Fruit fly (Drosophila melanogaster) whole organism, embryonic: ENCODE data around the gene CG12290.

Source experiments
- Antp ChIP-seq: fragments of 200-800 bp; sonication (Bioruptor generic); optimal IDR thresholded peaks from 3 replicates; lab custom pipeline; 2016; ENCODE audit warnings: missing biosample characterization, missing genetic modification characterization
- Awh ChIP-seq: fragments of 200-800 bp; sonication (Bioruptor generic); IDR thresholded peaks from 2 replicates; pipeline ENCODE4, ENCODE4 v1.3.6; 2022; ENCODE audit warnings: missing biosample characterization, missing genetic modification characterization
- Bgb ChIP-seq: fragments of 200-800 bp; sonication (Bioruptor generic); IDR thresholded peaks from 2 replicates; pipeline ENCODE4 v1.3.6; 2022; ENCODE audit warnings: missing biosample characterization, missing genetic modification characterization; ENCODE audit not compliant: partially characterized antibody
- Bteb2 ChIP-seq: fragments of 200-800 bp; sonication (Bioruptor generic); optimal IDR thresholded peaks from 2 replicates; lab custom pipeline; 2016; ENCODE audit warnings: missing biosample characterization, missing genetic modification characterization
- CG10267 ChIP-seq: fragments of 200-800 bp; sonication (Bioruptor generic); optimal IDR thresholded peaks from 2 replicates; lab custom pipeline; 2018; ENCODE audit warnings: missing biosample characterization, mild to moderate bottlenecking, missing genetic modification characterization, moderate library complexity
- CG10543 ChIP-seq: fragments of 200-800 bp; sonication (Bioruptor generic); optimal IDR thresholded peaks from 3 replicates; lab custom pipeline; 2017; ENCODE audit warnings: missing biosample characterization, mild to moderate bottlenecking, missing genetic modification characterization, moderate library complexity
- CG10654 ChIP-seq: fragments of 200-800 bp; sonication (Bioruptor generic); optimal IDR thresholded peaks from 2 replicates; lab custom pipeline; 2016; ENCODE audit warnings: missing biosample characterization, missing genetic modification characterization
- CG13296 ChIP-seq: fragments of 200-800 bp; sonication (Bioruptor generic); optimal IDR thresholded peaks from 3 replicates; lab custom pipeline; 2018; ENCODE audit warnings: missing biosample characterization, mild to moderate bottlenecking, missing genetic modification characterization
- CG14860 ChIP-seq: fragments of 200-800 bp; sonication (Bioruptor generic); IDR thresholded peaks from 3 replicates; pipeline ENCODE4 v1.3.6; 2022; ENCODE audit warnings: missing biosample characterization, missing genetic modification characterization; ENCODE audit not compliant: partially characterized antibody
- CG1602 ChIP-seq: fragments of 200-800 bp; sonication (Bioruptor generic); optimal IDR thresholded peaks from 3 replicates; lab custom pipeline; 2016; ENCODE audit warnings: missing biosample characterization, missing genetic modification characterization
- CG2116 ChIP-seq: fragments of 200-800 bp; sonication (Bioruptor generic); optimal IDR thresholded peaks from 3 replicates; lab custom pipeline; 2018; ENCODE audit warnings: missing biosample characterization, mild to moderate bottlenecking, missing genetic modification characterization
- CG2875 ChIP-seq: fragments of 200-800 bp; sonication (Bioruptor generic); optimal IDR thresholded peaks from 2 replicates; lab custom pipeline; 2017; ENCODE audit warnings: missing biosample characterization, mild to moderate bottlenecking, missing genetic modification characterization, missing genetic modification reagents
- CG3163 ChIP-seq: fragments of 200-800 bp; sonication (Bioruptor generic); optimal IDR thresholded peaks from 3 replicates; lab custom pipeline; 2016; ENCODE audit warnings: missing biosample characterization, missing genetic modification characterization
- CG3407 ChIP-seq: fragments of 200-800 bp; sonication (Bioruptor generic); optimal IDR thresholded peaks from 2 replicates; lab custom pipeline; 2018; ENCODE audit warnings: missing biosample characterization, mild to moderate bottlenecking, missing genetic modification characterization
- CG34224 ChIP-seq: fragments of 200-800 bp; sonication (Bioruptor generic); IDR thresholded peaks from 3 replicates; pipeline ENCODE4 v1.3.6; 2022; ENCODE audit warnings: missing biosample characterization, missing genetic modification characterization; ENCODE audit not compliant: partially characterized antibody
- CG6254 ChIP-seq: fragments of 200-800 bp; sonication (Bioruptor generic); optimal IDR thresholded peaks from 3 replicates; lab custom pipeline; 2017; ENCODE audit warnings: mild to moderate bottlenecking, missing biosample characterization, missing genetic modification reagents, missing genetic modification characterization
- CG8281 ChIP-seq: fragments of 200-800 bp; sonication (Bioruptor generic); optimal IDR thresholded peaks from 2 replicates; lab custom pipeline; 2018; ENCODE audit warnings: missing biosample characterization, mild to moderate bottlenecking, missing genetic modification characterization, moderate library complexity
- CG8765 ChIP-seq: fragments of 200-800 bp; sonication (Bioruptor generic); IDR thresholded peaks from 2 replicates; pipeline ENCODE4 v1.3.6; 2022; ENCODE audit warnings: missing biosample characterization, missing genetic modification characterization
- CG9797 ChIP-seq: fragments of 200-800 bp; sonication (Bioruptor generic); optimal IDR thresholded peaks from 3 replicates; lab custom pipeline; 2018; ENCODE audit warnings: missing biosample characterization, mild to moderate bottlenecking, missing genetic modification characterization
- CG9817 ChIP-seq: fragments of 200-800 bp; sonication (Bioruptor generic); optimal IDR thresholded peaks from 2 replicates; lab custom pipeline; 2018; ENCODE audit warnings: missing biosample characterization, mild to moderate bottlenecking, missing genetic modification characterization, moderate library complexity
- CTCF ChIP-seq: fragments of 200-800 bp; sonication (Bioruptor generic); optimal IDR thresholded peaks from 2 replicates; lab custom pipeline; 2017; ENCODE audit warnings: missing biosample characterization, mild to moderate bottlenecking, missing genetic modification characterization, moderate library complexity
- D19A ChIP-seq: fragments of 200-800 bp; optimal IDR thresholded peaks from 3 replicates; lab custom pipeline; 2019; ENCODE audit warnings: missing biosample characterization, mild to moderate bottlenecking, missing genetic modification characterization, moderate library complexity
- Dip2 ChIP-seq: fragments of 200-800 bp; sonication (Bioruptor generic); IDR thresholded peaks from 2 replicates; pipeline ENCODE4 v1.3.6; 2022; ENCODE audit warnings: missing biosample characterization, missing genetic modification characterization
- Doc3 ChIP-seq: fragments of 200-800 bp; sonication (Bioruptor generic); IDR thresholded peaks from 3 replicates; pipeline ENCODE4 v1.3.6; 2022; ENCODE audit warnings: missing biosample characterization, missing genetic modification characterization; ENCODE audit not compliant: partially characterized antibody
- E2f2 ChIP-seq: fragments of 200-800 bp; sonication (Bioruptor generic); IDR thresholded peaks from 2 replicates; pipeline ENCODE4 v1.3.6; 2022; ENCODE audit warnings: missing biosample characterization, missing genetic modification characterization
- Hr3 ChIP-seq: fragments of 200-800 bp; sonication (Bioruptor generic); optimal IDR thresholded peaks from 3 replicates; lab custom pipeline; 2016; ENCODE audit warnings: missing biosample characterization, missing genetic modification characterization
- Myb ChIP-seq: fragments of 200-800 bp; sonication (Bioruptor generic); optimal IDR thresholded peaks from 2 replicates; lab custom pipeline; 2016; ENCODE audit warnings: missing biosample characterization, missing genetic modification characterization
- Neu2 ChIP-seq: fragments of 200-800 bp; sonication (Bioruptor generic); optimal IDR thresholded peaks from 3 replicates; lab custom pipeline; 2016; ENCODE audit warnings: missing biosample characterization, missing genetic modification characterization, borderline replicate concordance
- PHDP ChIP-seq: fragments of 200-800 bp; sonication (Bioruptor generic); optimal IDR thresholded peaks from 3 replicates; lab custom pipeline; 2018; ENCODE audit warnings: missing biosample characterization, mild to moderate bottlenecking, missing genetic modification characterization, moderate library complexity
- Rfx ChIP-seq: fragments of 200-800 bp; sonication (Bioruptor generic); IDR thresholded peaks from 2 replicates; pipeline ENCODE4 v1.3.6; 2022; ENCODE audit warnings: missing biosample characterization, missing genetic modification characterization
- Sry-β ChIP-seq: fragments of 200-800 bp; sonication (Bioruptor generic); optimal IDR thresholded peaks from 2 replicates; lab custom pipeline; 2018; ENCODE audit warnings: missing biosample characterization, mild to moderate bottlenecking, missing genetic modification characterization, moderate library complexity
- Xrp1 ChIP-seq: fragments of 200-800 bp; sonication (Bioruptor generic); IDR thresholded peaks from 2 replicates; pipeline ENCODE4 v1.3.6; 2022; ENCODE audit warnings: missing biosample characterization, missing genetic modification characterization
- bcd ChIP-seq: fragments of 200-800 bp; sonication (Bioruptor generic); optimal IDR thresholded peaks from 2 replicates; lab custom pipeline; 2017; ENCODE audit warnings: missing biosample characterization, mild to moderate bottlenecking, missing genetic modification characterization
- cato ChIP-seq: fragments of 200-800 bp; sonication (Bioruptor generic); optimal IDR thresholded peaks from 2 replicates; lab custom pipeline; 2016; ENCODE audit warnings: missing biosample characterization, missing genetic modification characterization, borderline replicate concordance
- caup ChIP-seq: fragments of 200-800 bp; sonication (Bioruptor generic); optimal IDR thresholded peaks from 3 replicates; lab custom pipeline; 2017; ENCODE audit warnings: missing biosample characterization, mild to moderate bottlenecking, missing genetic modification characterization, moderate library complexity; ENCODE audit not compliant: severe bottlenecking
- ci ChIP-seq: fragments of 200-800 bp; sonication (Bioruptor generic); IDR thresholded peaks from 3 replicates; pipeline ENCODE4 v1.3.6; 2022; ENCODE audit warnings: missing biosample characterization, missing genetic modification characterization
- da ChIP-seq: fragments of 200-800 bp; sonication (Bioruptor generic); optimal IDR thresholded peaks from 2 replicates; lab custom pipeline; 2016; ENCODE audit warnings: missing biosample characterization, missing genetic modification characterization
- dmrt11E ChIP-seq: fragments of 200-800 bp; sonication (Bioruptor generic); optimal IDR thresholded peaks from 3 replicates; lab custom pipeline; 2018; ENCODE audit warnings: missing biosample characterization, mild to moderate bottlenecking, missing genetic modification characterization, moderate library complexity
- emc ChIP-seq: fragments of 200-800 bp; sonication (Bioruptor generic); optimal IDR thresholded peaks from 2 replicates; lab custom pipeline; 2016; ENCODE audit warnings: missing biosample characterization, missing genetic modification characterization
- exex ChIP-seq: fragments of 200-800 bp; sonication (Bioruptor generic); optimal IDR thresholded peaks from 4 replicates; lab custom pipeline; 2018; ENCODE audit warnings: missing biosample characterization, mild to moderate bottlenecking, missing genetic modification characterization, moderate library complexity
- gsb-n ChIP-seq: fragments of 200-800 bp; sonication (Bioruptor generic); optimal IDR thresholded peaks from 3 replicates; lab custom pipeline; 2018; ENCODE audit warnings: missing biosample characterization, mild to moderate bottlenecking, missing genetic modification characterization
- ham ChIP-seq: fragments of 200-800 bp; sonication (Bioruptor generic); IDR thresholded peaks from 2 replicates; pipeline ENCODE4 v1.3.6; 2022; ENCODE audit warnings: missing biosample characterization, missing genetic modification characterization
- ken ChIP-seq: fragments of 200-800 bp; sonication (Bioruptor generic); IDR thresholded peaks from 3 replicates; pipeline ENCODE4 v1.3.6; 2022; ENCODE audit warnings: missing biosample characterization, missing genetic modification characterization
- nau ChIP-seq: fragments of 200-800 bp; sonication (Bioruptor generic); optimal IDR thresholded peaks from 3 replicates; lab custom pipeline; 2017; ENCODE audit warnings: missing biosample characterization, mild to moderate bottlenecking, missing genetic modification characterization, missing genetic modification reagents
- pb ChIP-seq: fragments of 200-800 bp; sonication (Bioruptor generic); optimal IDR thresholded peaks from 3 replicates; lab custom pipeline; 2016; ENCODE audit warnings: missing biosample characterization, missing genetic modification characterization
- sqz ChIP-seq: fragments of 200-800 bp; sonication (Bioruptor generic); optimal IDR thresholded peaks from 3 replicates; lab custom pipeline; 2018; ENCODE audit warnings: missing biosample characterization, mild to moderate bottlenecking, missing genetic modification characterization
- ssp ChIP-seq: fragments of 200-800 bp; sonication (Bioruptor generic); IDR thresholded peaks from 2 replicates; pipeline ENCODE4 v1.3.6; 2022; ENCODE audit warnings: missing biosample characterization, missing genetic modification characterization
- tx ChIP-seq: fragments of 200-800 bp; sonication (Bioruptor generic); optimal IDR thresholded peaks from 2 replicates; lab custom pipeline; 2016; ENCODE audit warnings: missing biosample characterization, missing genetic modification characterization
- yki ChIP-seq: fragments of >200 bp; optimal IDR thresholded peaks from 3 replicates; lab custom pipeline; 2018
- zen2 ChIP-seq: fragments of 200-800 bp; sonication (Bioruptor generic); IDR thresholded peaks from 3 replicates; pipeline ENCODE4 v1.3.6; 2022; ENCODE audit warnings: missing biosample characterization, missing genetic modification characterization; ENCODE audit not compliant: partially characterized antibody

CG12290 gene

DNA sequence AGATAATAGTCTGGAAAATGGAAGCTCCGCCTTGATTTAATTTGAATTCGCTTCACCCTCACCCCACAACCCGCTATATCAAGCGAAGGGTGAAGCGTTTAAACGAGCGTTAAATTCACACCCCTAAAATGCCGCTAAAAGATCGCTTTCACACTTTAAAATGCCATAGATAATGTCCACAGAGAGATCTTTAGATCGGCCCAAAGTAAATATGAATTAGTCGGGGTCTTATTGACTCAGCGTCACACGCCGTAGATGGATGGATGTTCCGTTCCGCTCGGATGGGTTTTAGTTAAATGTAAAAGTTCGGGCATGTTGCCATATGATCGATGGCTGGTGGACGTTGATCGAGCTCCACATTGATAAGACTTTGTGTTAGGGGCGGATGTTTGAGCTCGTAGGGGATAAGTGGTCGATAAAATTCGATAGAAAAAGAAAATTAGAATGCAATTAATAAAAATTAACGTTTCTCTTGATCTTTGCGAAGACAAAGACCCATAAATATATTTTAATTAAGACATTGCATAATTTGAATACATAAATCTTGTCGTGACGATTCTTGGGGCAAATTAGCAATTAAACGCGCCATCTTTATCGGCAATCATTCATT is 1.9 kb upstream of the CG12290 start (continued):
- TF ChIP-seq pb (GFP tag; lab: Kevin White, UChicago), result peak; percentile 71
- peak; percentile 71 for TF ChIP-seq da
- no peak for TF ChIP-seq Doc3 (GFP tag; lab: Robert Waterston, UW)
- TF ChIP-seq dmrt11E (tag; lab: Kevin White, UChicago), result peak; percentile 62
- TF ChIP-seq cato (GFP tag; lab: Kevin White, UChicago), result peak; percentile 76
- peak; percentile 58 for TF ChIP-seq D19A (tag; lab: Kevin White, UChicago)
- peak; percentile 87 for TF ChIP-seq CG10654 (GFP tag; lab: Kevin White, UChicago)
- no peak for TF ChIP-seq CG10267 (tag; lab: Kevin White, UChicago)
- TF ChIP-seq Awh (GFP tag; lab: Robert Waterston, UW), result peak; percentile 96
- peak; percentile 83 for TF ChIP-seq CG13296
- TF ChIP-seq CG3163 (GFP tag; lab: Kevin White, UChicago), result peak; percentile 70
- TF ChIP-seq CG8765 (GFP tag; lab: Robert Waterston, UW), result 0 out of 2 replicates have a peak, but pooled peaks have one; percentile 17
- peak; percentile 90 for TF ChIP-seq ci (GFP tag; lab: Robert Waterston, UW)
- TF ChIP-seq CG9817 (tag; lab: Kevin White, UChicago), result peak; percentile 71
- TF ChIP-seq Bteb2 (GFP tag; lab: Kevin White, UChicago), result peak; percentile 71
- peak; percentile 52 for TF ChIP-seq sqz (GFP tag; lab: Kevin White, UChicago)
- no peak for TF ChIP-seq CG14860 (GFP tag; lab: Robert Waterston, UW)
- peak; percentile 56 for TF ChIP-seq Hr3 (GFP tag; lab: Kevin White, UChicago)
- TF ChIP-seq Xrp1 (GFP tag; lab: Robert Waterston, UW), result peak; percentile 88
- no peak for TF ChIP-seq Neu2
- peak; percentile 23 for TF ChIP-seq emc
- TF ChIP-seq CG8281 (tag; lab: Kevin White, UChicago), result peak; percentile 62
- TF ChIP-seq yki, result no peak
- TF ChIP-seq CG2875, result peak; percentile 94
- TF ChIP-seq gsb-n (tag; lab: Kevin White, UChicago), result peak; percentile 87
- peak; percentile 49 for TF ChIP-seq CG2116
- peak; percentile 72 for TF ChIP-seq tx
- peak; percentile 85 for TF ChIP-seq Antp
- no peak for TF ChIP-seq zen2 (GFP tag; lab: Robert Waterston, UW)
- TF ChIP-seq E2f2 (GFP tag; lab: Robert Waterston, UW), result peak; percentile 68
- no peak for TF ChIP-seq Dip2 (GFP tag; lab: Robert Waterston, UW)
- peak; percentile 85 for TF ChIP-seq CG6254 (GFP tag; lab: Kevin White, UChicago)
- TF ChIP-seq CG9797, result peak; percentile 3
- TF ChIP-seq Rfx (GFP tag; lab: Robert Waterston, UW), result peak; percentile 86
- peak; percentile 59 for TF ChIP-seq Sry-β (GFP tag; lab: Kevin White, UChicago)
- peak; percentile 39; the same call in 1 of the 2 replicates for TF ChIP-seq ham
- peak; percentile 96 for TF ChIP-seq CG3407 (GFP tag; lab: Kevin White, UChicago)
- no peak for TF ChIP-seq Bgb
- TF ChIP-seq nau (GFP tag; lab: Kevin White, UChicago), result peak; percentile 91
- TF ChIP-seq caup (GFP tag; lab: Kevin White, UChicago), result peak; percentile 86
- peak; percentile 45 for TF ChIP-seq Myb (GFP tag; lab: Kevin White, UChicago)
- TF ChIP-seq bcd (GFP tag; lab: Kevin White, UChicago), result peak; percentile 72
- peak; percentile 69 for TF ChIP-seq exex
- peak; percentile 77 for TF ChIP-seq ken (GFP tag; lab: Robert Waterston, UW)
- TF ChIP-seq CTCF (GFP tag; lab: Kevin White, UChicago), result peak; percentile 20
- TF ChIP-seq CG1602 (GFP tag; lab: Kevin White, UChicago), result peak; percentile 64
- peak; percentile 91 for TF ChIP-seq CG10543 (GFP tag; lab: Kevin White, UChicago)
- TF ChIP-seq PHDP (tag; lab: Kevin White, UChicago), result peak; percentile 81
- no peak for TF ChIP-seq CG34224 (GFP tag; lab: Robert Waterston, UW)
- peak; percentile 25; the same call in 1 of the 2 replicates for TF ChIP-seq ssp (GFP tag; lab: Robert Waterston, UW)
